Worm (Caenorhabditis elegans): ENCODE results near the gene cpi-2.
A peak's percentile ranks its signal among the peaks of the same experiment; 100 is the strongest.

The cpi-2 gene

DNA sequence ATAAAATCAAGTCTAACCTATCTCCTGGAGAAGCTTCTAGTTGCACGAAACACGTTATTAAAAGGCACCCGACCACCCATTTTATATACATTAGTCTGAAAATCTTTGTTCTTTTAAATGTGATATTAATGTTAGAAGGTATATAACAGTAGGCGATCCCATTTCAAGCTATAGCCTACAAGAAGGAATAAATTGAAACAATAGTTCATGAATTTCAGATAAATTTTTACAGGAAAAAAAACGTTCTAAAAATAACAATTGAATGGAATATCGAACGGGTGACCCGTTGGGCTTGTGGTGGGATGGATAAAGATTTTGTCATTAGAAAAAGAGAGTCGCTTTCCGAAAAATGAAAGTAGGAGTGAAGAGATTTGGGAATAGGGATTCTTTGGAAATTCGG, 4.0 kb downstream of the cpi-2 start, which contains the start of gene pgap-3:
Gene pgap-3 (minus strand): TSS at position 101 of the 400 bp plus-strand sequence.
- TF ChIP-seq unc-39 (tag; optimal IDR thresholded peaks at IDR 0.05), result no peak
- no peak for TF ChIP-seq M03D4.4 (tag; optimal IDR thresholded peaks at IDR 0.05)
- no peak for TF ChIP-seq mep-1 (tag; optimal IDR thresholded peaks at IDR 0.05)
- no peak for TF ChIP-seq nhr-2 (tag; optimal IDR thresholded peaks at IDR 0.05)

DNA sequence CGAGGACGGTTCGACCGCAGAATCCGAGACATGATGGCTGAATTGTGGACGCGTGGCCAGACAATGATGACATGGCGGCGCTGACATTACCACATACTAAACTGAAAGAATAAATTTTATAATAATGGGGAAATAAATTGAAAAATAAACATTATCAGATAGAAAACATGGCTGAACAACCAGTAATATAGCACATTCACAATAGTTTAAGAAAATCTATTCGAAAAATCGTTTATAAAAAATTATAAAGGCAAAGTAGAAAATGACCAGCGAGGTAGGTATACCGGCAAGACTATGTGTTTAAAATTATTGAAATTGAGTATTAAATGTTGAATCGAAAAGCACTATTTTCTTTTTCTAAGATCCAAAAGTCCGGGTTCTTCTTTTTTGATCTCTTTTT, 7.3 kb downstream of the cpi-2 start, which contains the start of gene jamp-1:
Gene jamp-1 (minus strand): TSS at position 101 of the 400 bp plus-strand sequence.
- TF ChIP-seq ceh-83 (GFP tag; optimal IDR thresholded peaks at IDR 0.05) (no peak), ceh-43 (GFP tag; optimal IDR thresholded peaks at IDR 0.05) (no peak), pha-4 (tag; optimal IDR thresholded peaks at IDR 0.05) (no peak), tbx-8 (GFP tag; optimal IDR thresholded peaks at IDR 0.05) (no peak), elt-3 (tag; optimal IDR thresholded peaks at IDR 0.05) (no peak), ztf-11 (tag; optimal IDR thresholded peaks at IDR 0.05) (no peak), zip-8 (tag; optimal IDR thresholded peaks at IDR 0.05) (no peak), nhr-2 (tag; optimal IDR thresholded peaks at IDR 0.05) (no peak), nhr-237 (tag; optimal IDR thresholded peaks at IDR 0.05) (no peak), unc-62 (GFP tag; optimal IDR thresholded peaks at IDR 0.05) (no peak), bed-3 (GFP tag; optimal IDR thresholded peaks at IDR 0.05) (no peak), lin-32 (GFP tag; optimal IDR thresholded peaks at IDR 0.05) (no peak), cnd-1 (tag; optimal IDR thresholded peaks at IDR 0.05) (no peak), mep-1 (tag; optimal IDR thresholded peaks at IDR 0.05) (no peak)

DNA sequence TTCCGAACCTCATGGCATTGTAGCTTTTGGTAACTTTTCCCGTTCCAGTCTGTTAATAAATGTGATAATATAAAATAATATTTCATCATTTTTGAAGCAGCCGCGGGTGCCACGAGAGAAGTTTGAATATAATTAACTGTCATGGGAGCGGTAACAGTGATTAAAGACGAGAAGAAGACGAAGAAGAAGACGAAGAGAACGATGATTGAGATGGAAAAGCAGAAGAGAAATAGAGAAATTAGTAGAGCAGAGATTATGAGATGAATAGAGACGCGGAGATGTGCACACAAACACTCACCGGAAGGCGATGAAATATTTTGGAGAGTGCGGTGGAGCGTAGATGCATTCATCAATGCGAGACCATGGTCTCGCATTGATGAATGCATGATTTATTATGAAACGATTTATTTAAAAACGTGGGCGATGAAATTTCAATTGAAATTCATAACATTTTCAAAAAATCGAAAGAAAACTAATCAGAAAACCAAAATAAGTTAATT, 9.4 kb downstream of the cpi-2 start, which contains the start of gene seip-1:
Gene seip-1 (minus strand): TSS at position 51 of the 500 bp plus-strand sequence.
- TF ChIP-seq sem-2 (GFP tag; optimal IDR thresholded peaks at IDR 0.05) (no peak), sptf-1 (tag; optimal IDR thresholded peaks at IDR 0.05) (peak; percentile 28), ceh-39 (tag; optimal IDR thresholded peaks at IDR 0.05) (peak; percentile 54), pha-4 (tag; optimal IDR thresholded peaks at IDR 0.05) (peak; percentile 76), unc-62 (GFP tag; optimal IDR thresholded peaks at IDR 0.05) (peak; percentile 82), hlh-1 (tag; optimal IDR thresholded peaks at IDR 0.05) (peak; percentile 46), ceh-43 (GFP tag; optimal IDR thresholded peaks at IDR 0.05) (no peak), unc-120 (tag; optimal IDR thresholded peaks at IDR 0.05; ENCODE audit: poor library complexity, severe bottlenecking) (peak; percentile 5), mep-1 (tag; optimal IDR thresholded peaks at IDR 0.05) (peak; percentile 91), unc-39 (tag; optimal IDR thresholded peaks at IDR 0.05) (no peak), lin-13 (tag; optimal IDR thresholded peaks at IDR 0.05) (peak; percentile 52), ces-1 (GFP tag; optimal IDR thresholded peaks at IDR 0.05) (peak; percentile 80), nhr-237 (tag; optimal IDR thresholded peaks at IDR 0.05) (peak; percentile 72), zip-8 (tag; optimal IDR thresholded peaks at IDR 0.05) (no peak), M03D4.4 (tag; optimal IDR thresholded peaks at IDR 0.05) (no peak), mls-2 (tag; optimal IDR thresholded peaks at IDR 0.05) (peak; percentile 65), lsy-2 (tag; optimal IDR thresholded peaks at IDR 0.05) (peak; percentile 68)

DNA sequence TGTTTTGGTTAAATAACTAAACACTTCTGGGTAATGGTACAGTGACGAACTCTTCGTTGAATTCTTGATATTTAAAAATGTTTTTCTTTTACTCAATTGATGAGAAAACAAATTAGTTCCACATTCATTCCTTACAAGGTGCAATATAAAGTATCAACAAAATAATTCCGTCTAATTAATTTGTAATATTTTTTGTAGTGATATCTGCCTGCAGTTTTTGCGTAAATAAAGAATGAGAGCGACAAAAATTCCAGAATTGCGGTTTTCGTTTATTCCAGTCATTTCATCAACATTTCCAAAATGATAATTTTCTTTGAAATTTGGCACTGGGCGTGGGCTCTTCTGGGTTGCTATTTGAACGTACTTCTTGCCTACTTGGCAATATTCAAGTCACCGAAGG, 11.4 kb downstream of the cpi-2 start, which contains the start of gene srd-20:
Gene srd-20 (plus strand): TSS at position 301 of the 400 bp plus-strand sequence.
- no peak for TF ChIP-seq nhr-12 (tag; optimal IDR thresholded peaks at IDR 0.05)
- no peak for TF ChIP-seq pha-4 (tag; optimal IDR thresholded peaks at IDR 0.05)
- no peak for TF ChIP-seq M03D4.4 (tag; optimal IDR thresholded peaks at IDR 0.05)
- TF ChIP-seq hlh-1 (tag; optimal IDR thresholded peaks at IDR 0.05), result no peak
- no peak for TF ChIP-seq ces-1 (GFP tag; optimal IDR thresholded peaks at IDR 0.05)
- TF ChIP-seq bed-3 (GFP tag; optimal IDR thresholded peaks at IDR 0.05), result no peak
- no peak for TF ChIP-seq drap-1 (GFP tag; optimal IDR thresholded peaks at IDR 0.05)

DNA sequence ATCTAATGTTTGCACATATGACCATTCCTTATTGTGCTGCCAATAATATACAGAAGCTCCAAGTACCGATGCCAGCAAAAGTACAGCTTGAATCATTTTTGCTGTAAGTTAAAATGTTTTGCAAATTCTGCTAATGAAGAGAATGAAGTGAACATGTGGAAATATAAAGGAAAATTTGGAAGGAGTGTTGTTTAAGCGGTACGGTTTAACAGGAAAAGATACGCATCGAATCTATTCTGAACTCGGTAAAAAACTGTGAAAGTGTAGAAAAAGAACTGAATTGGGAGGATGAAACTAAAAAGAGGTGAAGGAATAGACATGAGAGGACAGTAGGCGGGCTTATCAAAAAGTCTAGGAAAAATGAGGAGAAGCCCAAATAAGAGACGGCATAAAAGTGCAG, 19.5 kb downstream of the cpi-2 start, which contains the start of gene Y38A10A.2:
Gene Y38A10A.2 (minus strand): TSS at position 101 of the 400 bp plus-strand sequence.
- TF ChIP-seq M03D4.4 (tag; optimal IDR thresholded peaks at IDR 0.05) (no peak), unc-39 (tag; optimal IDR thresholded peaks at IDR 0.05) (no peak), lin-32 (GFP tag; optimal IDR thresholded peaks at IDR 0.05) (no peak), flh-1 (GFP tag; optimal IDR thresholded peaks at IDR 0.05) (no peak), nhr-237 (tag; optimal IDR thresholded peaks at IDR 0.05) (no peak), elt-3 (tag; optimal IDR thresholded peaks at IDR 0.05) (no peak)

DNA sequence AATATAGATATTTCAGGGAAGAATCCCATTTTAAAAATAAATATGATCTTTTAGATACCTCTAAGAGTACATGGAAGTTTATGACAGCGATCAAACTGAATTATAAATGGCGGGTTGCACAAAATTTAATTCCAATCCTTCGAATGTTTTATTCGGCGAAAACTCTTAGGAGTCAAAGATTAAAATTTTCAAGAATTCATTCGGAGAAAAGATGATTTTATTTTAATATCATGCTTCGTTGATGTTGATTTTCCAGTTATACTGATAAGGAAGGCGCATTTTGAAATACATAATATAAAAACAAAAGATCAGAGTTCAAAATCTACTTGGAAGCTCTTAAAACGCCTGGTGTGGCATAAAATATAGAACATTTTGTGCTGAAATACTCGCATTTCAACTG, 23.2 kb downstream of the cpi-2 start, which contains the start of gene srh-10:
Gene srh-10 (minus strand): TSS at position 29 of the 400 bp plus-strand sequence.
- TF ChIP-seq ztf-11 (tag; optimal IDR thresholded peaks at IDR 0.05) (no peak), nhr-76 (tag; optimal IDR thresholded peaks at IDR 0.05) (no peak), blmp-1 (tag; optimal IDR thresholded peaks at IDR 0.05) (no peak), tbx-8 (GFP tag; optimal IDR thresholded peaks at IDR 0.05) (no peak), ceh-39 (tag; optimal IDR thresholded peaks at IDR 0.05) (no peak), lin-13 (tag; optimal IDR thresholded peaks at IDR 0.05) (no peak), drap-1 (GFP tag; optimal IDR thresholded peaks at IDR 0.05) (no peak), sem-2 (GFP tag; optimal IDR thresholded peaks at IDR 0.05) (no peak), mab-5 (tag; optimal IDR thresholded peaks at IDR 0.05) (no peak)

Data from whole organism, mixed stage, embryonic.